Fruit fly (Drosophila melanogaster) whole organism, embryonic: ENCODE measurements around the gene CG17154.
A peak's percentile ranks its signal among the peaks of the same experiment; 100 is the strongest.

ENCODE experiments used
- Asciz ChIP-seq: fragments of 200-800 bp; sonication (Bioruptor generic); optimal IDR thresholded peaks from 2 replicates; lab custom pipeline; 2017; ENCODE audit warnings: missing biosample characterization, mild to moderate bottlenecking, missing genetic modification characterization, missing genetic modification reagents
- Atf-2 ChIP-seq: fragments of 200-800 bp; sonication (Bioruptor generic); optimal IDR thresholded peaks from 2 replicates; lab custom pipeline; 2016; ENCODE audit warnings: missing biosample characterization, missing genetic modification characterization
- Awh ChIP-seq: fragments of 200-800 bp; sonication (Bioruptor generic); IDR thresholded peaks from 2 replicates; pipeline ENCODE4, ENCODE4 v1.3.6; 2022; ENCODE audit warnings: missing biosample characterization, missing genetic modification characterization
- CG11085 ChIP-seq: fragments of 200-800 bp; sonication (Bioruptor generic); IDR thresholded peaks from 2 replicates; pipeline ENCODE4 v1.3.6; 2022; ENCODE audit warnings: missing biosample characterization, missing genetic modification characterization
- CG11247 ChIP-seq: fragments of 200-800 bp; sonication (Bioruptor generic); IDR thresholded peaks from 2 replicates; pipeline ENCODE4 v1.3.6; 2022; ENCODE audit warnings: missing biosample characterization, missing genetic modification characterization
- CG11456 ChIP-seq: fragments of 200-800 bp; sonication (Bioruptor generic); IDR thresholded peaks from 3 replicates; pipeline ENCODE4 v1.3.6; 2022; ENCODE audit warnings: missing biosample characterization, missing genetic modification characterization
- CG13424 ChIP-seq: fragments of 200-800 bp; sonication (Bioruptor generic); optimal IDR thresholded peaks from 2 replicates; lab custom pipeline; 2019; ENCODE audit warnings: missing biosample characterization, mild to moderate bottlenecking, missing genetic modification characterization, moderate library complexity
- CG13624 ChIP-seq: fragments of 200-800 bp; sonication (Bioruptor generic); optimal IDR thresholded peaks from 2 replicates; lab custom pipeline; 2016; ENCODE audit warnings: missing biosample characterization, missing genetic modification characterization
- CG14050 ChIP-seq: fragments of 200-800 bp; sonication (Bioruptor generic); IDR thresholded peaks from 3 replicates; pipeline ENCODE4 v1.3.6; 2022; ENCODE audit warnings: missing biosample characterization, missing genetic modification characterization
- CG1832 ChIP-seq: fragments of 200-800 bp; sonication (Bioruptor generic); optimal IDR thresholded peaks from 2 replicates; lab custom pipeline; 2017; ENCODE audit warnings: missing biosample characterization, mild to moderate bottlenecking, missing genetic modification characterization, inconsistent platforms
- CG2116 ChIP-seq: fragments of 200-800 bp; sonication (Bioruptor generic); optimal IDR thresholded peaks from 3 replicates; lab custom pipeline; 2018; ENCODE audit warnings: missing biosample characterization, mild to moderate bottlenecking, missing genetic modification characterization
- CG2120 ChIP-seq: fragments of 200-800 bp; sonication (Bioruptor generic); optimal IDR thresholded peaks from 3 replicates; lab custom pipeline; 2016; ENCODE audit warnings: missing biosample characterization, missing genetic modification characterization
- CG2678 ChIP-seq: fragments of 200-800 bp; sonication (Bioruptor generic); optimal IDR thresholded peaks from 3 replicates; lab custom pipeline; 2019; ENCODE audit warnings: missing biosample characterization, mild to moderate bottlenecking, missing genetic modification characterization, moderate library complexity
- CG30020 ChIP-seq: fragments of 200-800 bp; optimal IDR thresholded peaks from 2 replicates; lab custom pipeline; 2019; ENCODE audit warnings: missing biosample characterization, mild to moderate bottlenecking, missing genetic modification characterization, moderate library complexity
- CG30431 ChIP-seq: fragments of 200-800 bp; sonication (Bioruptor generic); optimal IDR thresholded peaks from 2 replicates; lab custom pipeline; 2017; ENCODE audit warnings: missing biosample characterization, missing genetic modification characterization
- CG4328 ChIP-seq: fragments of 200-800 bp; sonication (Bioruptor generic); optimal IDR thresholded peaks from 3 replicates; lab custom pipeline; 2017; ENCODE audit warnings: missing biosample characterization, missing genetic modification reagents, missing genetic modification characterization
- CG6689 ChIP-seq: fragments of 200-800 bp; sonication (Bioruptor generic); IDR thresholded peaks from 2 replicates; pipeline ENCODE4 v1.3.6; 2022; ENCODE audit warnings: missing biosample characterization, missing genetic modification characterization
- CG8924 ChIP-seq: fragments of 200-800 bp; optimal IDR thresholded peaks from 3 replicates; lab custom pipeline; 2019; ENCODE audit warnings: missing biosample characterization, mild to moderate bottlenecking, missing genetic modification characterization, moderate library complexity
- CG9817 ChIP-seq: fragments of 200-800 bp; sonication (Bioruptor generic); optimal IDR thresholded peaks from 2 replicates; lab custom pipeline; 2018; ENCODE audit warnings: missing biosample characterization, mild to moderate bottlenecking, missing genetic modification characterization, moderate library complexity
- D19A ChIP-seq: fragments of 200-800 bp; optimal IDR thresholded peaks from 3 replicates; lab custom pipeline; 2019; ENCODE audit warnings: missing biosample characterization, mild to moderate bottlenecking, missing genetic modification characterization, moderate library complexity
- D19B ChIP-seq: fragments of 200-800 bp; sonication (Bioruptor generic); optimal IDR thresholded peaks from 2 replicates; lab custom pipeline; 2017; ENCODE audit warnings: missing biosample characterization, mild to moderate bottlenecking, missing genetic modification characterization
- Dad ChIP-seq: fragments of 200-800 bp; sonication (Bioruptor generic); optimal IDR thresholded peaks from 3 replicates; lab custom pipeline; 2016; ENCODE audit warnings: missing biosample characterization, missing genetic modification characterization
- Deaf1 ChIP-seq: fragments of 200-800 bp; optimal IDR thresholded peaks from 3 replicates; lab custom pipeline; 2019; ENCODE audit warnings: missing biosample characterization, mild to moderate bottlenecking, missing genetic modification characterization, moderate library complexity
- Fer3 ChIP-seq: fragments of 200-800 bp; sonication (Bioruptor generic); optimal IDR thresholded peaks from 2 replicates; lab custom pipeline; 2018; ENCODE audit warnings: missing biosample characterization, mild to moderate bottlenecking, missing genetic modification characterization, moderate library complexity
- H15 ChIP-seq: fragments of 200-800 bp; sonication (Bioruptor generic); IDR thresholded peaks from 3 replicates; pipeline ENCODE4 v1.3.6; 2022; ENCODE audit warnings: missing biosample characterization, missing genetic modification characterization
- NC2α ChIP-seq: fragments of 200-800 bp; sonication (Bioruptor generic); optimal IDR thresholded peaks from 2 replicates; lab custom pipeline; 2016; ENCODE audit warnings: missing biosample characterization, missing genetic modification characterization
- NfI ChIP-seq: fragments of 200-800 bp; sonication (Bioruptor generic); optimal IDR thresholded peaks from 3 replicates; lab custom pipeline; 2018; ENCODE audit warnings: missing biosample characterization, mild to moderate bottlenecking, missing genetic modification characterization, moderate library complexity
- Oaz ChIP-seq: fragments of 200-800 bp; sonication (Bioruptor generic); IDR thresholded peaks from 2 replicates; pipeline ENCODE4 v1.3.6; 2022; ENCODE audit warnings: missing biosample characterization, missing genetic modification characterization
- Rfx ChIP-seq: fragments of 200-800 bp; sonication (Bioruptor generic); IDR thresholded peaks from 2 replicates; pipeline ENCODE4 v1.3.6; 2022; ENCODE audit warnings: missing biosample characterization, missing genetic modification characterization
- Xbp1 ChIP-seq: fragments of 200-800 bp; sonication (Bioruptor generic); optimal IDR thresholded peaks from 3 replicates; lab custom pipeline; 2016; ENCODE audit warnings: missing biosample characterization, mild to moderate bottlenecking, missing genetic modification characterization
- Xrp1 ChIP-seq: fragments of 200-800 bp; sonication (Bioruptor generic); IDR thresholded peaks from 2 replicates; pipeline ENCODE4 v1.3.6; 2022; ENCODE audit warnings: missing biosample characterization, missing genetic modification characterization
- bowl ChIP-seq: fragments of 200-800 bp; sonication (Bioruptor generic); IDR thresholded peaks from 2 replicates; pipeline ENCODE4 v1.3.6; 2022; ENCODE audit warnings: missing biosample characterization, missing genetic modification characterization
- chinmo ChIP-seq: fragments of 200-800 bp; sonication (Bioruptor generic); IDR thresholded peaks from 4 replicates; pipeline ENCODE4 v1.3.6; 2022; ENCODE audit warnings: missing biosample characterization, missing genetic modification characterization; ENCODE audit not compliant: partially characterized antibody
- dan ChIP-seq: fragments of 200-800 bp; sonication (Bioruptor generic); IDR thresholded peaks from 2 replicates; pipeline ENCODE4 v1.3.6; 2022; ENCODE audit warnings: missing biosample characterization, missing genetic modification characterization
- danr ChIP-seq: fragments of 200-800 bp; sonication (Bioruptor generic); IDR thresholded peaks from 2 replicates; pipeline ENCODE4 v1.3.6; 2022; ENCODE audit warnings: missing biosample characterization, missing genetic modification characterization
- en ChIP-seq: fragments of 200-800 bp; sonication (Bioruptor generic); optimal IDR thresholded peaks from 2 replicates; lab custom pipeline; 2016; ENCODE audit warnings: missing biosample characterization, missing genetic modification characterization
- fd102C ChIP-seq: fragments of 200-800 bp; sonication (Bioruptor generic); optimal IDR thresholded peaks from 2 replicates; lab custom pipeline; 2018; ENCODE audit warnings: missing biosample characterization, mild to moderate bottlenecking, missing genetic modification characterization, moderate library complexity
- gcm2 ChIP-seq: fragments of 200-800 bp; sonication (Bioruptor generic); optimal IDR thresholded peaks from 2 replicates; lab custom pipeline; 2016; ENCODE audit warnings: missing biosample characterization, missing genetic modification characterization
- lov ChIP-seq, 2 experiments: fragments of 200-800 bp in 1 of 2; fragments of >200 bp in 1 of 2; sonication (Bioruptor generic) in 1 of 2; IDR thresholded peaks in 1 of 2; optimal IDR thresholded peaks in 1 of 2; 2 replicates in 1 of 2; 3 replicates in 1 of 2; pipeline versions ENCODE4 v1.3.6 to Lab custom; 2017 to 2022; ENCODE audit warnings: missing biosample characterization in 1 of 2, missing genetic modification characterization in 1 of 2
- nau ChIP-seq: fragments of 200-800 bp; sonication (Bioruptor generic); optimal IDR thresholded peaks from 3 replicates; lab custom pipeline; 2017; ENCODE audit warnings: missing biosample characterization, mild to moderate bottlenecking, missing genetic modification characterization, missing genetic modification reagents
- pzg ChIP-seq: fragments of 200-800 bp; sonication (Bioruptor generic); optimal IDR thresholded peaks from 3 replicates; lab custom pipeline; 2018; ENCODE audit warnings: missing biosample characterization, mild to moderate bottlenecking, missing genetic modification characterization, moderate library complexity
- repo ChIP-seq: fragments of 200-800 bp; sonication (Bioruptor generic); optimal IDR thresholded peaks from 2 replicates; lab custom pipeline; 2016; ENCODE audit warnings: missing biosample characterization, missing genetic modification characterization
- ro ChIP-seq: fragments of 200-800 bp; sonication (Bioruptor generic); IDR thresholded peaks from 2 replicates; pipeline ENCODE4 v1.3.6; 2022; ENCODE audit warnings: missing biosample characterization, missing genetic modification characterization
- tll ChIP-seq, 2 experiments: fragments of 200-800 bp in 1 of 2; fragments of >200 bp in 1 of 2; sonication (Bioruptor generic) in 1 of 2; optimal IDR thresholded peaks; 2 replicates each; lab custom pipeline; 2017 to 2019; ENCODE audit warnings: missing biosample characterization in 2 of 2, missing genetic modification characterization in 2 of 2, mild to moderate bottlenecking in 1 of 2, moderate library complexity in 1 of 2
- trh ChIP-seq: fragments of 200-800 bp; sonication (Bioruptor generic); optimal IDR thresholded peaks from 2 replicates; lab custom pipeline; 2016; ENCODE audit warnings: missing biosample characterization, missing genetic modification characterization
- ttk ChIP-seq: fragments of 200-800 bp; sonication (Bioruptor generic); IDR thresholded peaks from 2 replicates; pipeline ENCODE4 v2.1.2; 2022; ENCODE audit warnings: missing biosample characterization, missing genetic modification characterization
- usp ChIP-seq: fragments of >200 bp; optimal IDR thresholded peaks from 2 replicates; lab custom pipeline; 2017; ENCODE audit warnings: missing biosample characterization, missing genetic modification characterization
- zfh1 ChIP-seq: fragments of 200-800 bp; sonication (Bioruptor generic); IDR thresholded peaks from 3 replicates; pipeline ENCODE4 v1.3.6; 2022; ENCODE audit warnings: missing biosample characterization, missing genetic modification characterization

CG17154 gene

dm6 chr3L:12090898-12091685, 2.7 kb downstream of the CG17154 start:
- TF ChIP-seq Rfx (peak; percentile 83), Oaz (GFP tag; lab: Robert Waterston, UW) (peak; percentile 51; the same call in 1 of the 2 replicates), Xrp1 (no peak; the same call in 1 of the 2 replicates), H15 (GFP tag; lab: Robert Waterston, UW) (0 out of 3 replicates have a peak, but pooled peaks have one; percentile 34), danr (GFP tag; lab: Robert Waterston, UW) (no peak), en (GFP tag; lab: Kevin White, UChicago) (no peak), repo (GFP tag; lab: Kevin White, UChicago) (no peak), CG2120 (GFP tag; lab: Kevin White, UChicago) (peak; percentile 77), Awh (no peak), CG13424 (tag; lab: Kevin White, UChicago) (peak; percentile 74), CG11085 (GFP tag; lab: Robert Waterston, UW) (peak; percentile 57; the same call in 1 of the 2 replicates), CG11247 (no peak; the same call in 1 of the 2 replicates), D19B (peak; percentile 54), trh (GFP tag; lab: Kevin White, UChicago) (peak; percentile 40), ro (GFP tag; lab: Robert Waterston, UW) (no peak), dan (no peak), gcm2 (GFP tag; lab: Kevin White, UChicago) (peak; percentile 38), ttk (GFP tag; lab: Robert Waterston, UW) (peak; percentile 50; the same call in 1 of the 2 replicates), CG30431 (GFP tag; lab: Kevin White, UChicago) (peak; percentile 17), CG1832 (GFP tag; lab: Kevin White, UChicago) (no peak), lov (optimal IDR thresholded peaks at IDR 0.05; lab: Kevin White, UChicago) (no peak), lov (GFP tag; IDR thresholded peaks at IDR 0.05; lab: Robert Waterston, UW) (no peak), CG2678 (tag; lab: Kevin White, UChicago) (peak; percentile 81), CG4328 (GFP tag; lab: Kevin White, UChicago) (no peak), Asciz (GFP tag; lab: Kevin White, UChicago) (peak; percentile 65), usp (GFP tag; lab: Kevin White, UChicago) (no peak), zfh1 (GFP tag; lab: Robert Waterston, UW) (peak; percentile 9; the same call in 1 of the 3 replicates), Xbp1 (GFP tag; lab: Kevin White, UChicago) (peak; percentile 66), CG14050 (GFP tag; lab: Robert Waterston, UW) (peak; percentile 57; the same call in 2 of the 3 replicates), bowl (no peak), CG8924 (tag; lab: Kevin White, UChicago) (peak; percentile 57), CG9817 (peak; percentile 72), CG2116 (GFP tag; lab: Kevin White, UChicago) (peak; percentile 10), Fer3 (tag; lab: Kevin White, UChicago) (peak; percentile 71), CG6689 (GFP tag; lab: Robert Waterston, UW) (peak; percentile 52; the same call in 1 of the 2 replicates), chinmo (GFP tag; lab: Robert Waterston, UW) (peak; percentile 78; the same call in 1 of the 4 replicates), NfI (GFP tag; lab: Kevin White, UChicago) (peak; percentile 65), CG11456 (GFP tag; lab: Robert Waterston, UW) (peak; percentile 69; the same call in 2 of the 3 replicates), tll (GFP tag; optimal IDR thresholded peaks at IDR 0.05; lab: Kevin White, UChicago) (no peak), CG13624 (peak; percentile 18), Deaf1 (tag; lab: Kevin White, UChicago) (peak; percentile 7), fd102C (no peak), CG30020 (tag; lab: Kevin White, UChicago) (no peak), D19A (tag; lab: Kevin White, UChicago) (peak; percentile 29), pzg (GFP tag; lab: Kevin White, UChicago) (no peak), nau (peak; percentile 64), Atf-2 (GFP tag; lab: Kevin White, UChicago) (no peak), Dad (GFP tag; lab: Kevin White, UChicago) (no peak), NC2α (GFP tag; lab: Kevin White, UChicago) (no peak)
